Worm (Caenorhabditis elegans) whole organism, L4/young adult: Measurements from ENCODE around the gene ZK105.12.

ENCODE experiments used
- W03F9.2 ChIP-seq: fragments of 150-350 bp; optimal IDR thresholded peaks from 2 replicates; lab custom pipeline; 2014; ENCODE audit warnings: missing biosample characterization, missing genetic modification characterization
- dao-5 ChIP-seq: sonication (generic microtip); optimal IDR thresholded peaks from 2 replicates; lab custom pipeline; 2016; ENCODE audit warnings: missing genotype, missing genetic modification characterization, moderate library complexity, missing compliant biosample characterization
- him-1 ChIP-seq: sonication (generic microtip); optimal IDR thresholded peaks from 2 replicates; lab custom pipeline; 2016; ENCODE audit warnings: missing genotype, missing genetic modification reagents, missing genetic modification characterization, missing compliant biosample characterization

The ZK105.12 gene

ce11 chrV:7739949-7740348 is 24.0 kb upstream of the ZK105.12 start:
- TF ChIP-seq dao-5 (tag; lab: Kevin White, UChicago) (no peak), him-1 (no peak), W03F9.2 (tag; lab: Kevin White, UChicago) (no peak)

ce11 chrV:7737710-7738109 is 21.8 kb upstream of the ZK105.12 start, which contains the start of gene srr-9:
Gene srr-9, plus strand, starts transcription at chrV:7738010.
- TF ChIP-seq dao-5 (tag; lab: Kevin White, UChicago) = no peak
- TF ChIP-seq him-1 = no peak
- no peak for TF ChIP-seq W03F9.2 (tag; lab: Kevin White, UChicago)

- TF ChIP-seq him-1 = no peak
- no peak for TF ChIP-seq W03F9.2 (tag; lab: Kevin White, UChicago)
- no peak for TF ChIP-seq dao-5 (tag; lab: Kevin White, UChicago)
Measured at ce11 chrV:7735319-7735718, 19.4 kb upstream of the ZK105.12 start, which contains the start of gene srr-10. Gene srr-10, plus strand, starts transcription at chrV:7735619.

- peak; percentile 29 for TF ChIP-seq him-1
- no peak for TF ChIP-seq dao-5 (tag; lab: Kevin White, UChicago)
- no peak for TF ChIP-seq W03F9.2 (tag; lab: Kevin White, UChicago)
Measured at ce11 chrV:7734909-7735308, 19.0 kb upstream of the ZK105.12 start, which contains the start of gene clic-1. Gene clic-1, minus strand, starts transcription at chrV:7734911.

- TF ChIP-seq W03F9.2 (tag; lab: Kevin White, UChicago) (no peak), him-1 (no peak), dao-5 (tag; lab: Kevin White, UChicago) (no peak)
Measured at ce11 chrV:7733240-7733765, 17.4 kb upstream of the ZK105.12 start.

- TF ChIP-seq W03F9.2 (tag; lab: Kevin White, UChicago) (no peak), dao-5 (tag; lab: Kevin White, UChicago) (no peak), him-1 (no peak)
Measured at ce11 chrV:7730488-7730887, 14.6 kb upstream of the ZK105.12 start.

ce11 chrV:7728679-7729027 is 12.7 kb upstream of the ZK105.12 start, which contains the start of gene Y97E10C.1:
Gene Y97E10C.1, plus strand, starts transcription at chrV:7728879.
- TF ChIP-seq him-1 (no peak), dao-5 (tag; lab: Kevin White, UChicago) (no peak), W03F9.2 (tag; lab: Kevin White, UChicago) (no peak)

- TF ChIP-seq W03F9.2 (tag; lab: Kevin White, UChicago) (no peak), him-1 (peak; percentile 87), dao-5 (tag; lab: Kevin White, UChicago) (no peak)
Measured at ce11 chrV:7728003-7728678, 12.2 kb upstream of the ZK105.12 start.

ce11 chrV:7726927-7727326 is 11.0 kb upstream of the ZK105.12 start:
- TF ChIP-seq dao-5 (tag; lab: Kevin White, UChicago) (no peak), W03F9.2 (tag; lab: Kevin White, UChicago) (no peak), him-1 (no peak)

- TF ChIP-seq dao-5 (tag; lab: Kevin White, UChicago) (no peak), W03F9.2 (tag; lab: Kevin White, UChicago) (no peak), him-1 (no peak)
Measured at ce11 chrV:7726202-7726601, 10.3 kb upstream of the ZK105.12 start.

- no peak for TF ChIP-seq dao-5 (tag; lab: Kevin White, UChicago)
- no peak for TF ChIP-seq W03F9.2 (tag; lab: Kevin White, UChicago)
- TF ChIP-seq him-1 = no peak
Measured at ce11 chrV:7723967-7724544, 8.1 kb upstream of the ZK105.12 start, which contains the start of the genes ZK105.6 and ZK105.8. Gene ZK105.6, minus strand, starts transcription at chrV:7724067. Gene ZK105.8, plus strand, starts transcription at chrV:7724494.

- TF ChIP-seq W03F9.2 (tag; lab: Kevin White, UChicago) (no peak), him-1 (no peak), dao-5 (tag; lab: Kevin White, UChicago) (no peak)
Measured at ce11 chrV:7721945-7722344, 6.0 kb upstream of the ZK105.12 start, which contains the start of gene ZK105.14. Gene ZK105.14, minus strand, starts transcription at chrV:7722045.

- TF ChIP-seq dao-5 (tag; lab: Kevin White, UChicago) (no peak), him-1 (no peak), W03F9.2 (tag; lab: Kevin White, UChicago) (no peak)
Measured at ce11 chrV:7717629-7718028, 1.7 kb upstream of the ZK105.12 start, which contains the start of gene ZK105.5. Gene ZK105.5, minus strand, starts transcription at chrV:7717729.

ce11 chrV:7713691-7714090 is 2.2 kb downstream of the ZK105.12 start, which contains the start of gene ZK105.1:
Gene ZK105.1, plus strand, starts transcription at chrV:7713991.
- no peak for TF ChIP-seq dao-5 (tag; lab: Kevin White, UChicago)
- no peak for TF ChIP-seq W03F9.2 (tag; lab: Kevin White, UChicago)
- TF ChIP-seq him-1 = no peak
